Worm (Caenorhabditis elegans): ENCODE data around the gene lips-10.
A peak's percentile ranks its signal among the peaks of the same experiment; 100 is the strongest.

The lips-10 gene

ce11 chrII:8464448-8464898 is 25.5 kb downstream of the lips-10 start, which contains the start of gene fars-3:
Gene fars-3 (plus strand): TSS chrII:8464848.
- TF ChIP-seq ceh-36 (tag; optimal IDR thresholded peaks at IDR 0.05) (peak; percentile 45), B0310.2 (tag; optimal IDR thresholded peaks at IDR 0.05) (no peak)

DNA sequence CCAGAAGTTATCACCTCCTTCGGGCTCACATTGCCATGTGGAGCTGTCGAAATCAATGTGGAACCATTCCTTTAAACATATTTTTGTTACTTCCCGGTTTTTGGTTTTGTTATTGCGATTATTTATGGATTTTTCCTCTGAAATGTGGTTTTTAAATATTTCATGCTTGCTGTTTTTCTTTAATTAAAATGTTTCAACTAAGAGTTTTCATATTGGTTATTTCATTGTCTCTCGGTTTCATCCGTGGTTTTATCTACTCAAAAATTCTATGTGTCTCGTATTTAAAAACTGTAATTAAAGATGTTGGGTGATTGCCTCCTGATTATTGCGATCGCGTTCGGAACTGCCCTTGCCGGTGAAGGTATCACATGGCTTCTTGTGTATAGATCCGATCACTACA is 27.9 kb downstream of the lips-10 start, which contains the start of gene F22B5.10:
Gene F22B5.10 (plus strand): TSS at position 301 of the 400 bp plus-strand sequence.
- TF ChIP-seq sea-1 (GFP tag; conservative IDR thresholded peaks at IDR 0.05) (no peak), scrt-1 (GFP tag; IDR thresholded peaks at IDR 0.05) (no peak), pes-1 (GFP tag; IDR thresholded peaks at IDR 0.05) (no peak)

- TF ChIP-seq pes-1 (GFP tag; IDR thresholded peaks at IDR 0.05) = no peak
These were observed 28.8 kb downstream of the lips-10 start, which contains the start of gene M05D6.2 for ce11 chrII:8467809-8468208. Gene M05D6.2 (plus strand): TSS chrII:8468109.

DNA sequence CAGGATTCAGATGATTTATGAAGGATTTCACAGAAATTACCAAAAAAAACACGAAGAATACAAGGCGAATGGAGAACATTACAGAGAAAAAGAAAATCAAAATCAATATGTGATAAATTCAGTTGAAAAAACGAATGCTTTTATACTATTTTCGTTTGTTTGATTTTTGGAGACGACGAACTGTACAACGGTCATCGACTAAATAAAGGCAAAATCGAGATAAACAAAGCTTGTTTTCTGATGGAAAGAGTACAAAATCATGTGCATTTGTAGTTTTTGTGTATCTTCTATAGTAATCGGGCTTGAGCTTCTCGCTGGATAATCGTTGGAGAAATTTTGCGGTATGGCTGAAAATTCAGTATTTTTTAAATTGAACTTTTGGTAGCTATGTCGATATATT is 32.2 kb downstream of the lips-10 start, which contains the start of gene M05D6.8:
Gene M05D6.8 (minus strand): TSS at position 101 of the 400 bp plus-strand sequence.
- no peak for TF ChIP-seq flt-1 (GFP tag; IDR thresholded peaks at IDR 0.05)
- no peak for TF ChIP-seq scrt-1 (GFP tag; IDR thresholded peaks at IDR 0.05)
- TF ChIP-seq pes-1 (GFP tag; IDR thresholded peaks at IDR 0.05) = no peak
- TF ChIP-seq B0310.2 (tag; optimal IDR thresholded peaks at IDR 0.05) = no peak
- TF ChIP-seq tbx-37 (GFP tag; conservative IDR thresholded peaks at IDR 0.05) = no peak
- no peak for TF ChIP-seq hnd-1 (tag; optimal IDR thresholded peaks at IDR 0.05)
- TF ChIP-seq tra-4 (tag; optimal IDR thresholded peaks at IDR 0.05) = no peak
- no peak for TF ChIP-seq tbx-11 (GFP tag; IDR thresholded peaks at IDR 0.05)

ce11 chrII:8472916-8473315 is 33.9 kb downstream of the lips-10 start:
- no peak for TF ChIP-seq hnd-1 (tag; optimal IDR thresholded peaks at IDR 0.05)

- TF ChIP-seq ceh-13 (GFP tag; optimal IDR thresholded peaks at IDR 0.05) (no peak), hmbx-1 (tag; optimal IDR thresholded peaks at IDR 0.05) (no peak), hmg-4 (GFP tag; optimal IDR thresholded peaks at IDR 0.05) (no peak), ceh-36 (tag; optimal IDR thresholded peaks at IDR 0.05) (no peak), B0310.2 (tag; optimal IDR thresholded peaks at IDR 0.05) (no peak), aly-1 (tag; optimal IDR thresholded peaks at IDR 0.05) (no peak), F13C5.2 (tag; optimal IDR thresholded peaks at IDR 0.05) (no peak), ets-7 (tag; optimal IDR thresholded peaks at IDR 0.05) (no peak), tbx-37 (GFP tag; conservative IDR thresholded peaks at IDR 0.05) (no peak), sea-1 (GFP tag; conservative IDR thresholded peaks at IDR 0.05) (no peak), pes-1 (GFP tag; IDR thresholded peaks at IDR 0.05) (no peak), tbx-11 (GFP tag; IDR thresholded peaks at IDR 0.05) (no peak)
These were observed 36.4 kb downstream of the lips-10 start, which contains the start of the genes M05D6.1 and M05D6.3 for ce11 chrII:8475306-8475822. Gene M05D6.1 (minus strand): TSS chrII:8475406. Gene M05D6.3 (plus strand): TSS chrII:8475772.

ce11 chrII:8479337-8479736 is 40.4 kb downstream of the lips-10 start:
- TF ChIP-seq F13C5.2 (tag; optimal IDR thresholded peaks at IDR 0.05) (no peak), ceh-13 (GFP tag; optimal IDR thresholded peaks at IDR 0.05) (no peak), ama-1 (optimal IDR thresholded peaks at IDR 0.05) (no peak), sea-1 (GFP tag; conservative IDR thresholded peaks at IDR 0.05) (no peak), hnd-1 (tag; optimal IDR thresholded peaks at IDR 0.05) (no peak), ceh-36 (tag; optimal IDR thresholded peaks at IDR 0.05) (no peak), ets-7 (tag; optimal IDR thresholded peaks at IDR 0.05) (no peak), hmbx-1 (tag; optimal IDR thresholded peaks at IDR 0.05) (no peak), pes-1 (GFP tag; IDR thresholded peaks at IDR 0.05) (no peak), tra-4 (tag; optimal IDR thresholded peaks at IDR 0.05) (no peak), tbx-11 (GFP tag; IDR thresholded peaks at IDR 0.05) (no peak), scrt-1 (GFP tag; IDR thresholded peaks at IDR 0.05) (no peak), flt-1 (GFP tag; IDR thresholded peaks at IDR 0.05) (no peak)

- TF ChIP-seq hnd-1 (tag; optimal IDR thresholded peaks at IDR 0.05) (no peak), ets-7 (tag; optimal IDR thresholded peaks at IDR 0.05) (no peak), sea-1 (GFP tag; conservative IDR thresholded peaks at IDR 0.05) (no peak), F13C5.2 (tag; optimal IDR thresholded peaks at IDR 0.05) (no peak), tra-4 (tag; optimal IDR thresholded peaks at IDR 0.05) (no peak)
These were observed 41.2 kb downstream of the lips-10 start, which contains the start of gene lact-4 for ce11 chrII:8480166-8480565. Gene lact-4 (minus strand): TSS chrII:8480478.

ce11 chrII:8481033-8481708 is 42.2 kb downstream of the lips-10 start:
- TF ChIP-seq hnd-1 (tag; optimal IDR thresholded peaks at IDR 0.05) (no peak), scrt-1 (GFP tag; IDR thresholded peaks at IDR 0.05) (no peak), tra-4 (tag; optimal IDR thresholded peaks at IDR 0.05) (no peak), hmbx-1 (tag; optimal IDR thresholded peaks at IDR 0.05) (no peak), sea-1 (GFP tag; conservative IDR thresholded peaks at IDR 0.05) (no peak), B0310.2 (tag; optimal IDR thresholded peaks at IDR 0.05) (no peak), ets-7 (tag; optimal IDR thresholded peaks at IDR 0.05) (no peak), ceh-13 (GFP tag; optimal IDR thresholded peaks at IDR 0.05) (no peak), aly-1 (tag; optimal IDR thresholded peaks at IDR 0.05) (no peak), F13C5.2 (tag; optimal IDR thresholded peaks at IDR 0.05) (no peak), tbx-11 (GFP tag; IDR thresholded peaks at IDR 0.05) (no peak), pes-1 (GFP tag; IDR thresholded peaks at IDR 0.05) (no peak), hmg-4 (GFP tag; optimal IDR thresholded peaks at IDR 0.05) (no peak), flt-1 (GFP tag; IDR thresholded peaks at IDR 0.05) (no peak), tbx-37 (GFP tag; conservative IDR thresholded peaks at IDR 0.05) (no peak), ceh-36 (tag; optimal IDR thresholded peaks at IDR 0.05) (no peak), ama-1 (optimal IDR thresholded peaks at IDR 0.05) (no peak)
